Fruit fly (Drosophila melanogaster) Kc167 (cell line): ENCODE data around the gene CG43680.

ENCODE experiments used
- Myc ChIP-seq: fragments of >200 bp; optimal IDR thresholded peaks from 2 replicates; lab custom pipeline; 2017; ENCODE audit warnings: missing external identifiers
- Sin3A ChIP-seq: fragments of >200 bp; optimal IDR thresholded peaks from 2 replicates; lab custom pipeline; 2018; ENCODE audit warnings: missing external identifiers
- h ChIP-seq: fragments of >200 bp; optimal IDR thresholded peaks from 3 replicates; lab custom pipeline; 2018; ENCODE audit warnings: missing external identifiers
- insv ChIP-seq: fragments of >200 bp; optimal IDR thresholded peaks from 3 replicates; lab custom pipeline; 2018; ENCODE audit warnings: missing external identifiers
- psq ChIP-seq: fragments of >200 bp; optimal IDR thresholded peaks from 2 replicates; lab custom pipeline; 2017; ENCODE audit warnings: missing external identifiers
- ttk ChIP-seq: sonication (Bioruptor generic); optimal IDR thresholded peaks from 2 replicates; lab custom pipeline; 2017; ENCODE audit warnings: missing external identifiers

The CG43680 gene

DNA sequence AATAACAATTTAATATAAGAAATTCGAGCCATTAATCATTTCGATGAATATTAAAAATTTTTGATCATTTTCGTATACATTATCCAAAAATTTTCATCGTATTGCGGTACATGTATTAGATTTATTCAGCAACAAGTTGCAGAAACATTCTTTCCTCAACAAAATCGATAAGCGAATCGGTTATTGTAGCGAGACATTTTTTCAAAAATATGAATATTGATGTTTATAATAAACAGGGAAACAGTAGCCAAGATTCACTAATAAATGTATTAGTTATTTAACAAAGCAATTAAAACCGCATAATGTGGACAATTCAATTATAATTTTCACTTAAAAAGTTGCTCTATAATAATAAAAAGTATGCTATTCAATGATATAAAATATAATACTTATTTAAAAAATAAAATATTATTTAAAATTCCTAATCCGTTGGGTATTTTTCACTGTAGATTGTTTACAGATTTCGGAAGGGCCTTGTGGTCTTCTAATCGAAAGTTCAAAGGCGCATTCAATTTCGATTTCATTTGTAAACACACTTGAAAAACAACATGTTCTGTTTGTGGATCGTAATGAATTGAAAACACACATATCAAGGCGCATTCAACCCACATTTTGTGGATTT is 36.0 kb upstream of the CG43680 start:
- no peak for TF ChIP-seq Myc (lab: Kevin White, UChicago)
- no peak for TF ChIP-seq h (lab: Kevin White, UChicago)
- TF ChIP-seq insv (lab: Kevin White, UChicago) = no peak

DNA sequence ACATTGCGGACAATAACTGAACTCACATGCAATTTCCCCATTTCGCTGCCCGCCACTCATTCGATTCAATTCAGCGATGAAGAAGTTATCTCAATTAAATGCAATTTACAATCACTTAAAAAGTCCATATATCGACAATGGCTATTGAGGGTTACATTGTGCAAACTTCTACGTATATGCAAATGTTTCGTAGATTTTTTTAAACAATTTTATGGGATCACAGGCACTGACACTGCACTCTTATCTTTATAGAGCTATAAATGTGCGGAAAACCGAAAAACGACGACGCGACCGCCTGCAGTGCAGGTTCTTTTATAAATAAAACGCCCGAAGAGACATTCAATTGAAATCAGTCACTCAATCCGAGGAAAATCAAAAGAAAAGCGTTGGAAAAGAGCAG is 35.1 kb upstream of the CG43680 start:
- TF ChIP-seq psq (lab: Kevin White, UChicago) (no peak), insv (lab: Kevin White, UChicago) (no peak), h (lab: Kevin White, UChicago) (no peak), Myc (lab: Kevin White, UChicago) (no peak), Sin3A (lab: Kevin White, UChicago) (no peak)

DNA sequence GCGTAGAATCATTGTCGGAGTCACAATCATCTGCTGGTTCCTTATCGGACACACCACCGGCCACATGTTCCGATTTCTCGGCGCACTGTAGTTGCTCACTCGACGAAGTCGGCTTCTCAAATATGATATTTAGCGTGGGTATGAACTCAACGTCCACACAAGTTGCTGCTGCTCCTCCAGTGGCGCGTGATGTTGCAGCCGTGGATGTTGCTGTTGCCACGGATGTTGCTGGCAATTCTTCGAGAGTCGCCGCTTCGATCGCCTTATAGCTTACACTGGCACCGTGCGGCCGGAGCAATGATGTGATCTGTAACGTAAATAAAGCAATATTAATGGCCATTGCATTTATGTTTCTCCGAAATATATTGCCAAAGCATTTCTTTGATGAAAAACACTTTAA is 31.1 kb upstream of the CG43680 start:
- no peak for TF ChIP-seq h (lab: Kevin White, UChicago)
- TF ChIP-seq psq (lab: Kevin White, UChicago) = no peak
- TF ChIP-seq insv (lab: Kevin White, UChicago) = no peak
- TF ChIP-seq ttk = no peak
- no peak for TF ChIP-seq Sin3A (lab: Kevin White, UChicago)
- TF ChIP-seq Myc (lab: Kevin White, UChicago) = no peak

dm6 chr3L:15079278-15079677 is 26.1 kb upstream of the CG43680 start:
- TF ChIP-seq Myc (lab: Kevin White, UChicago) (no peak), h (lab: Kevin White, UChicago) (no peak), ttk (no peak), insv (lab: Kevin White, UChicago) (no peak), psq (lab: Kevin White, UChicago) (no peak), Sin3A (lab: Kevin White, UChicago) (no peak)

DNA sequence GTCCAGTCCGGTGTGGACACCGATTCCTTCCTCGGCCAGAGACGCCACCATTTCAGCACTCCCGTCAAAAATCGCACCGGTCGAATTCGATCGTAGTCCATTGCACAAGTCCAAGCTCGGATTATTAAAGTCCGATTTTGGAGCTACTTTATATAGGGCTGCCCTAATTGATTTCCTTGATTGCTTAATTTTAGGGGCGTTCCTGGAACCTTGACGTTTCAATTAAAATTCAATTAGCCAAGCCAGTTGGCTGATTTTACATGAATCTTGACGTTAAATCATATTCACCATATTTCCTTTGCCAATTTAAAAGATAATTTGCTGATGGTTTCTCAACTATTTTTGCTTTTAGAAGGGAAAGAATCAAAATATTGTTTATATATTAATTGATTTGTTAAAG is 25.2 kb upstream of the CG43680 start, which contains the start of gene Or71a:
Gene Or71a, minus strand, starts transcription at position 101 of the 400 bp plus-strand sequence.
- TF ChIP-seq h (lab: Kevin White, UChicago) = no peak
- no peak for TF ChIP-seq Sin3A (lab: Kevin White, UChicago)
- TF ChIP-seq Myc (lab: Kevin White, UChicago) = no peak
- TF ChIP-seq insv (lab: Kevin White, UChicago) = no peak
- TF ChIP-seq ttk = no peak
- TF ChIP-seq psq (lab: Kevin White, UChicago) = no peak

dm6 chr3L:15076380-15076779 is 23.2 kb upstream of the CG43680 start:
- TF ChIP-seq h (lab: Kevin White, UChicago) (no peak), ttk (no peak), Sin3A (lab: Kevin White, UChicago) (no peak), insv (lab: Kevin White, UChicago) (no peak), Myc (lab: Kevin White, UChicago) (no peak), psq (lab: Kevin White, UChicago) (no peak)

DNA sequence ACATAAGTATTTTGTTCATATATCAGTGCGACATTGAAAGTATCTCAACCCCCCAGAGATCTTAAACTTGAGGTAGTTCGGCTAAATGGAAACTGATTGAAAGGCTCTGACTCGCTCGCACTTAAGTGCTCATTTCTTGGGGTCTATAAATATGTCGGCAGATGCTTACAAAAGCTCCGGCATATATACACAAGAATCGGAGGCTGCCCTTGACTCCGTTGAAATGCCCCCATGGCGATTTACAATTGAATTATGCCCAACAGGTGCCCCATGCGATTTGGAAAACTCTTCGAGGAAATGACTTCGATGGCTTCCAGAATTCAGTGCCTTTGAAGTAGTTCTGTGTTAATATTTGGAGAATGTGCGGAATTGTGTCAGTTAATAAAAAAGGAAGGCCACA is 20.5 kb upstream of the CG43680 start:
- TF ChIP-seq Sin3A (lab: Kevin White, UChicago) (no peak), psq (lab: Kevin White, UChicago) (no peak), h (lab: Kevin White, UChicago) (no peak), Myc (lab: Kevin White, UChicago) (no peak), insv (lab: Kevin White, UChicago) (no peak), ttk (no peak)

DNA sequence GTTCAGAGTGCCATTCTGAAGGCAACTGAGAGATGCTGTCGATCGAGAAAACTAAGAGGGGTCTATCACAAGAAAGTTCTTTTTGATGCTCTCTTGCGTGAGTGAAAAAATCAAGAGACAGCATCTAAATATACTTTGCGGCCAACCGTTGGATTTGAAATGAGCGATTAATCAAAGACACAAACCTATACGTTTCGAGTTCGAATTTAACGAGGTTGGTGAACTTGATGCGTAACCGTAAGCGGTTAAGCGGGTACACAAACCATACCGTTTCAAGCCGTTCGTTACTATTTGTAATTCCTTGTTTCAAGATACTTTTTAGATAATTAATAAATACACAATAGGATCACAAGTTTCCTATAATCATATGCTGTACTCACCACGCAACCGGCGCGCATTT is 19.0 kb upstream of the CG43680 start:
- no peak for TF ChIP-seq Sin3A (lab: Kevin White, UChicago)
- no peak for TF ChIP-seq ttk
- no peak for TF ChIP-seq psq (lab: Kevin White, UChicago)
- no peak for TF ChIP-seq h (lab: Kevin White, UChicago)
- no peak for TF ChIP-seq Myc (lab: Kevin White, UChicago)
- TF ChIP-seq insv (lab: Kevin White, UChicago) = no peak

dm6 chr3L:15064877-15065276 is 11.7 kb upstream of the CG43680 start, which contains the start of gene Sytbeta:
Gene Sytbeta (minus strand): TSS chr3L:15064977.
- no peak for TF ChIP-seq Myc (lab: Kevin White, UChicago)
- no peak for TF ChIP-seq insv (lab: Kevin White, UChicago)
- TF ChIP-seq psq (lab: Kevin White, UChicago) = no peak
- no peak for TF ChIP-seq Sin3A (lab: Kevin White, UChicago)
- TF ChIP-seq ttk = no peak
- TF ChIP-seq h (lab: Kevin White, UChicago) = no peak

DNA sequence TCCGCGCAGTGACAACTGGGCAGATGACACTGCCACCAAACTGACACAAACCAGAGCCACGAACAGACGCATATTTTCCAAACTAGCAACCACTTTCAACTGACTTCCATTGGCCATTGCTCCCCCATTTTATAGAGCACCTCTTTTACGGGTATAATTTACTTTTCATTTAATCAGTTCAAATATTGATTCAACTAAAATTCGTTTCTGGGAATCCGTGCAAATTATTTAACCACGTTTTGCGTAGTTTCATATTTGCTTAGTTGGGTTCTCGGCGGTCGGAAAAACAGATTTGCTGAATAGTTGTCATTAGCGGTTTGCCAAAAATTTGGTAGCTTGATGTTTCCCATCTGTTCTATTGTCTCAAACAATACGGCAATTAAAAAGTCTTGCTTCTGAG is 8.5 kb upstream of the CG43680 start, which contains the start of gene CG13460:
Gene CG13460, minus strand, starts transcription at position 101 of the 400 bp plus-strand sequence.
- TF ChIP-seq ttk (no peak), psq (lab: Kevin White, UChicago) (no peak), h (lab: Kevin White, UChicago) (no peak), Myc (lab: Kevin White, UChicago) (no peak), insv (lab: Kevin White, UChicago) (no peak), Sin3A (lab: Kevin White, UChicago) (no peak)

DNA sequence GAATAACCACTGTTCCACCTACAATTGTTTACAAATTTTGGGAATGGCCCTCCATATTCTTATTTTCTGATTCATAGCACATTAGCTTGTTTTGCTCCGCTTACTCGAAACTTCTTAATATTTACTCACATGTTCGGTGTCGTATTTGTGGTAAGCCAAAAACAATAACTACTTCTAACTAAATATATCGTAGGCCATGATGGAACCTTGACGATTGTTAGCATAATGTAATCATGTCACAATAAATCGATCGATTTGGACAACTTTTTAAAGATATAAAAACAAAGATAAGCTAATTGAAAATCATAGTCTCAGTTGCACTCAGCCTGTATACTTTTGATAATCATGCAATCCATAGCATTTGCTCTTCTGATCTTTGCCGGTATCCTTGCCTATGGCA is 1.3 kb upstream of the CG43680 start, which contains the start of gene EAChm:
Gene EAChm, plus strand, starts transcription at position 301 of the 400 bp plus-strand sequence.
- TF ChIP-seq insv (lab: Kevin White, UChicago) = no peak
- no peak for TF ChIP-seq Myc (lab: Kevin White, UChicago)

dm6 chr3L:15054035-15054434 is 884 bp upstream of the CG43680 start, which contains the start of gene CG18649:
Gene CG18649 (minus strand): TSS chr3L:15054135.
- TF ChIP-seq Sin3A (lab: Kevin White, UChicago) = no peak
- no peak for TF ChIP-seq h (lab: Kevin White, UChicago)
- no peak for TF ChIP-seq insv (lab: Kevin White, UChicago)
- no peak for TF ChIP-seq psq (lab: Kevin White, UChicago)
- no peak for TF ChIP-seq ttk
- TF ChIP-seq Myc (lab: Kevin White, UChicago) = no peak
